Worm (Caenorhabditis elegans) whole organism, dauer: ENCODE results near the gene fbxc-43.

Experiments used
- unc-62 ChIP-seq: sonication (generic microtip); optimal IDR thresholded peaks from 2 replicates; lab custom pipeline; 2017; ENCODE audit warnings: missing biosample characterization, missing genetic modification reagents, missing genetic modification characterization

The fbxc-43 gene

DNA sequence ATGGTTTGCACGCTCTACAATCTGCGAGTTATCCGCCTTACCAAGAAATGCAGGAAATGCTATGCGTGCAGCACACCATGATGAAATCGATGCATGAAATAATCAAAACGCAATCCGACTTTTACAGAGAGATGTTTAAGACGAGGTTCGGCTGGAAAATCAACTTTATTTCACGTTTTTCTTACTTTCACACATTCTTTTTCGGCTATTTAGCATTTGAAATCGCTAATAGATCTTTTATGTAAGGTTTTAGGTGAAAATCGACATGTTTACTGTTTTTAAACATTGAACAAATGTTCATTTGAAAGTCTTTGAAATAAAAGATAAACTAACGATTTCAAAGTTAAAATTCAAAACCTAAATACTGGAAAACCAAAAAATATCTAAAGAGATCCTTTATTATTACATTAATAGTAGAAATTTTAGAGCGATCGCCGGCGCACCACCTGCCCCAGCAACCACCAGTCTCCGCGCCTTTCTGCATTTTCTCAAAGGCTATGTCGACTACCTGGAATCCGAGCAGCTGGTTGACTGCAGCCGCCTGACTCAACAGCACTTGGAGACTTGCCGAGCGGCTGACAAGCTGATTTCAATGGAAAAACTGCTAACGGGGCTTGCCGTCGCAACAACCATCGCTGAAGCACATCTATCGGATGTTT, 7.6 kb downstream of the fbxc-43 start:
- no peak for TF ChIP-seq unc-62 (GFP tag; lab: Kevin White, UChicago)

DNA sequence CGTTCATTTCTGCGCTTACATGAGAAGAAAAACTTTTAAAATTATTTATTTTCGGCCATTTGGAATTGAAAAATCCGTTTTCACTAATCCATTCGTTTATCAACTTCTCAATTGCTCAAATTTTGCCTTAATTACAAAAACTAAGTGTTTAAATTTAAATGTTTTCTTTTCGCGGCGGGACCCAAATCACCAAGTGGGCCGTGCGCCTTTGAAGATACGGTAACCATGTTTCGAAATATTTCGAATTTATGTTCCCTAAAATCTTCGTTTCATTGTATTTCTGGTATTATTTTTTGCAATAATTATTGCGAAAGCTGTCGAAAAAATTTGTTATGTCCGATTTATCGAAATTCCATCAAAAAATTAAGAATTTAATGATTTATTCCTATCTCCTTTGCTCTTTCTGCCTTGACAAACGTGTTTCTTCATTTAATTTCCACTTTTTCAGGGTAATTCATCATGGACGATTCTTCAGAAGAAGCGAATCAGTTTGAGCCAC, 9.1 kb downstream of the fbxc-43 start, which contains the start of gene C16A11.4:
TSS of gene C16A11.4 (plus strand) at position 449 of the 499 bp plus-strand sequence.
- TF ChIP-seq unc-62 (GFP tag; lab: Kevin White, UChicago), result no peak

DNA sequence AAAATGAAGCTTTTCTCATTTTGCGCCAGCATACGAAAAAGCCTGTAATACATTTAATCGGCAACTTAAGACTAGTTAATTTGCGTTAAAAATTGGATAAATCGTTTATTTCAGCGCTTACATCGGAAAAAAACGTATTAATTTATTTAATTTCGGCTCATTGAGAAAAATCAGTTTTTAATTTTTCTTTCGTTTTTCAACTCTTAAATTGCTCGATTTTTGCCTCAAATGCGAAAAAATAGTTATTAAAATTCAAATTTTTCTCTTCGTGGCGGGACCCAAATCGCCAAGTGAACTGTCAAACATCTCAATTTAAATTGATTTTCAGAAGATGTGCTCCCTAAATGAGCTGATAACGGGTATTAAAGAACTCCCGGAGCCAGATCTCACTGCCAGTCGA, 12.8 kb downstream of the fbxc-43 start, which contains the start of gene C16A11.5:
TSS of gene C16A11.5 (plus strand) at position 323 of the 400 bp plus-strand sequence.
- TF ChIP-seq unc-62 (GFP tag; lab: Kevin White, UChicago), result no peak

DNA sequence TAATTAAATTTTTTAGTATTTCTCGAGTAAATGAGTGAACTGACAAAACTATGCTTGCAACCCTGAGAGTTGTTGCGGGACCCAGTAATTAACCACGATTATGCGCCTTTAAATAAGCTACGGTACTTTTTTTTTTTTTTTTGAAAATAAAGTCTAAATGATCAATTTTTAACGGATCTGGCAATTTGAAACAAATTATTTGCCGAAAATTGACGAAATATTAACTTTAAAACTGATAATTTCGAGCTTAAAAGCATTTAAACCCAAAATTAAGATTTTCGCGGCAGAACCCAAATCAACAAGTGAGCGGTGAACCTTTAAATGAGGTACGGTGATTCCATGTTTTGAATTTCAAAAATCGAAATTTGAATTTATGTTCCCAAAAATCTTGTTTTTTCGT, 13.3 kb downstream of the fbxc-43 start:
- TF ChIP-seq unc-62 (GFP tag; lab: Kevin White, UChicago), result no peak

DNA sequence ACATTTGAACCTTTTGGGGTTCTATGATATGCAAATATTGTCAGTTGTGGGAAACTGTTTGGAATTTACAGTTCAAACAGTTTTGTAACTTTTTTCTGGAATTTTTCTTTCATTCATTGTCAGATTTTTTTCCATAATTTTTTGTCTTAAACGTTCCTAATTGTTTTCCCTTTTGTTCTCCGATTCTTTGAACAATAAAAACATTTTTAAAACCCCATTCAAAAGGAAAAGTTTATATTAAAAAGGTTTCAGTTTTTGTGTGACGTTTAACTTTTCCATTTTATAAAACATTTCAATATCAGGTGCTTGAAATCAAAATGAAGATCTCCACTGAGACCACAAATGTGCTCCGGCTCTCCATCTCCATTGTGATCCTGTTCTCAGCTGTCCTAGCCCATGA, 16.7 kb downstream of the fbxc-43 start, which contains the start of gene F31D5.1:
TSS of gene F31D5.1 (plus strand) at position 301 of the 400 bp plus-strand sequence.
- TF ChIP-seq unc-62 (GFP tag; lab: Kevin White, UChicago), result no peak

DNA sequence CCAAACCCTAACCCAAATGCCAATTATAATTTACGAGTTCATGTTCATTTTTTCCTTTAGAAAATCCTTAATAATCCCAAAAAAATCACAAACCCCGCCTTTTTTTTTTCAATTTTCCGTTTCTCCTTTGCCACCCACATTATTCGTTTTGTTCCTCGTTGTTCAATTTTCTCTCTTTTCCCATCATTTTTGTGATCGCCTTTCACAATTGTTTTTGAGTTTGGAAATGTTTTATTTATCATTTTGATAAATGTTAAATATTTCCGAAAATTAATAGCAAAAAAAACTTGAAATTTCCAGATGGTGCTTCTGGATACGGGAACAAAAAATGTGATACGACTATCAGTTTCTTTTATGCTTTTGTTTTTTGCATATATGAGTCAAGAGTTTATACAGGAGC, 20.5 kb downstream of the fbxc-43 start, which contains the start of gene F31D5.2:
TSS of gene F31D5.2 (plus strand) at position 301 of the 400 bp plus-strand sequence.
- no peak for TF ChIP-seq unc-62 (GFP tag; lab: Kevin White, UChicago)

DNA sequence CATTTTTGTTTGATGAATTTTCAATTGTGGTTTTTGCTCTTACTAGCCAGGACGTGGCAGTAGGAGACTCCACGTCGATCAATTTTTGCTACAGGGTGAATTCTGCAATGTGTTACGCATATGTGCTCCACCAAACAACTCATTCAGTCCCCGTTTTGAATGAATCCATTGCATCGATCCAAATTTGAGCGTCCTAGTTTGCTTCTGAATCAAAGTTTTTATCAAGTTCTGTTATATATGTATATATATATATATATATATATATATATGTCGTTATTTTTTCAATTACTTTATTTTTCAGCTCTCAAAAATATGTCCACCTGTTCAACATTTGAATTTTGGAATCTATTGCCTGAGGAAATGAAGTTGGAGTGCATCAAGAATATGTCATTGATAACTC, 24.7 kb downstream of the fbxc-43 start, which contains the start of gene F31D5.7:
TSS of gene F31D5.7 (plus strand) at position 301 of the 400 bp plus-strand sequence.
- TF ChIP-seq unc-62 (GFP tag; lab: Kevin White, UChicago), result no peak

DNA sequence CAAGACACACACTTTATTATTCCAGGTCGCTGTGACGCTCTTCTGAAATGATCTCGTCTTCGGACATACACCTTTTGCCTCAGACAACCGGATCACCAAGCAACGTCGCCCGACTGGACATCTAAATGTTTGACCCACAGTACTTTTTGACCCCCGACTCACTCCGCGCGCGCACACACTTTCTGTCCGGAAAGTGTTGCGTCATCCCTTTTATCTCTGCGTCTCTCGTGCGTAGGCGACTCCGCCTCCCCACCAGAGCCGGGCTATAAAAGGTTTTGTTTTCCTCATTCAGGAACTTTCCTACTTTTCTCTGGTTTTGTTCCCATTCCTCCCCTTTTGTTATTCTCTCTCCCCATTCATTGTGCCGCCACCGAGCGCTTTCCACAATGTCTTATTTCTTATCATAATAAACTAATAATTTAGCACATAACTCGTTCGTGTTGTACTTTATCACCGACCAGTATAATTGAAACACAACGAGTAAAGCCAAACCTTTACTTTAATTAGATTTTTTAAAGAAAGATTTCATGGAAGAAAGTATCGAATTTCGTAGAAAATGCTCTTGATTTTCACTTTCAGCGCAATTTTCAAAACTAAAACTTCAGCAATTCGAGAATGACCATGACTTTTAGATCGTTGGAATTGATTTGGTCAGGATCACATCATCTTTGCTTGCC, 26.6 kb downstream of the fbxc-43 start, which contains the start of gene F31D5.6:
TSS of gene F31D5.6 (plus strand) at position 627 of the 677 bp plus-strand sequence.
- no peak for TF ChIP-seq unc-62 (GFP tag; lab: Kevin White, UChicago)

DNA sequence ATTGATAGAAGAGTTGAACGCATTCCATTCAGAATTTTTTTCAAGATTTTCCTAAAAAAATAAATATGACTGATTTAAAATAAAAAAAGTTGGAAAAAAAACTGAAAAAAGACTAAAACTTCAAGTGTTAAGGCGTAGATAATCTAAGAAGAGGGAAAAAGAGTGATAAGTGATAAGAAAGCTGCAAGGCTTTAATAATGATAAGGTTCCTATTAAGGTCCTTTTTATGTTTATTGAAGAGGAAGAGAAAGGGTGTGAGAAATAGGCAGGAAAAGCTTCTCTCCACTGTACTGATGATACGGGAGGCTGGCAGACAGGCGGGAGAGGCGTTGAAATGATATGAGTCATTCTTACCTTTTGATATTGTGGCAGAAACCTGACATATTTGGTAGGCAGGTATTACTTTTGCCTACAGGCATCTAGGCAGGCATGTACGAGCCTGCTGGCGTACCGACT, 32.0 kb downstream of the fbxc-43 start, which contains the start of gene mth-1:
TSS of gene mth-1 (minus strand) at position 51 of the 456 bp plus-strand sequence.
- TF ChIP-seq unc-62 (GFP tag; lab: Kevin White, UChicago), result no peak

DNA sequence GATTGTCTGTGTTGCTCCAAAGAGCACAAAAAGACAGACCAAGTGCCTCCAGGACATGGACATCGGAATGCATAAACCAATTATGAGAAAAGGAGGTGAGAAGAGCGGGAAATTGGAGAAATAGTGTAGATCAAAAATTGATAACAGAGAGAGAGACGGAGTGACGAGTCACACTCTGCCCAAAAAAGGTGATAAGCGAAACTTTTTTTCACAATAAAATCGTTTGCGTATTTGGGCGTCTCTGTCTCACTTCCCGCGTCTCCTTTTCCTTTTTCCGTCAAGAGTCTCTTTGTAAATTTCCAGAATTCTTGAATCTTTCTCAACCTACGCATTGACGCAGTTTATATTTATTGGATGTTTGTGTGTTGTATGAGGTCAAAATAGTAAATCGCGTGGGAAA, 41.7 kb downstream of the fbxc-43 start, which contains the start of gene mth-2:
TSS of gene mth-2 (minus strand) at position 188 of the 400 bp plus-strand sequence.
- TF ChIP-seq unc-62 (GFP tag; lab: Kevin White, UChicago), result no peak

DNA sequence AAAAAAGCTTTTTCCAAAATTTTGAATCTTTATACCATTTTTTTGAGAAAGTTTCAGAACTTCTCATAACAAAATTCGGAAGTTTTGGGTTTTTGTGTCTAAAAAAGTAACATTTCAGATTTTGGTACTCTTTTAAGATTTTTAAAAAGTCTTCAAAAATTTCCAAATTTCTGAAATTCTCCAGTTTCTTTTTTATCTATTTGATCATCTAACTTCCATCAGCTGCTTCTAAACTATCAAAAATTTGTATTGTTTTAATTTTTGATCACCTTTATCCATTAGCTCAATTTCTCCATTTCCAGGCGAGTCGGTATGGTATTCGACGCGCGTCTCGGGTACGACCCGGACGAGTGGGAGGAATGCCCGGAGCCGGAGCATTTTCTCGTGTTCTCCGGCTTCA, 49.4 kb downstream of the fbxc-43 start, which contains the start of gene cpna-1:
TSS of gene cpna-1 (plus strand) at position 301 of the 400 bp plus-strand sequence.
- no peak for TF ChIP-seq unc-62 (GFP tag; lab: Kevin White, UChicago)
